Worm (Caenorhabditis elegans) whole organism, midembryonic: ENCODE results near the gene shc-2.

Experiments
- T22C8.4 ChIP-seq: fragments of 200-800 bp; sonication (Bioruptor generic); IDR thresholded peaks from 2 replicates; pipeline ENCODE4 v1.3.6; 2022; ENCODE audit warnings: missing genetic modification characterization, missing compliant biosample characterization
- cog-1 ChIP-seq: sonication (generic microtip); optimal IDR thresholded peaks from 2 replicates; lab custom pipeline; 2016; ENCODE audit warnings: missing genetic modification characterization, missing compliant biosample characterization
- med-1 ChIP-seq: sonication (generic microtip); optimal IDR thresholded peaks from 2 replicates; lab custom pipeline; 2017; ENCODE audit warnings: missing genetic modification characterization, mild to moderate bottlenecking, missing compliant biosample characterization, antibody characterized with exemption, missing genetic modification reagents; ENCODE audit not compliant: insufficient read depth
- ref-1 ChIP-seq: fragments of 200-800 bp; sonication (Bioruptor generic); conservative IDR thresholded peaks from 2 replicates; pipeline ENCODE4 v1.3.6; 2022; ENCODE audit warnings: missing genetic modification reagents, missing genetic modification characterization, missing compliant biosample characterization
- ztf-23 ChIP-seq: fragments of 200-800 bp; sonication (Bioruptor generic); IDR thresholded peaks from 2 replicates; pipeline ENCODE4 v1.3.6; 2022; ENCODE audit warnings: missing genetic modification reagents, missing genetic modification characterization, missing compliant biosample characterization
- ztf-29 ChIP-seq: fragments of 200-800 bp; sonication (Bioruptor generic); IDR thresholded peaks from 2 replicates; pipeline ENCODE4 v1.3.6; 2022; ENCODE audit warnings: missing genetic modification reagents, missing genetic modification characterization, missing compliant biosample characterization

ce11 chrII:4960690-4961089, 8.3 kb upstream of the shc-2 start:
- TF ChIP-seq ztf-29, result no peak
- no peak for TF ChIP-seq cog-1 (tag; lab: Kevin White, UChicago)
- TF ChIP-seq ref-1 (GFP tag; lab: Robert Waterston, UW), result no peak
- no peak for TF ChIP-seq T22C8.4 (GFP tag; lab: Robert Waterston, UW)
- TF ChIP-seq med-1 (GFP tag; lab: Kevin White, UChicago), result no peak
- no peak for TF ChIP-seq ztf-23
